Fruit fly (Drosophila melanogaster) whole organism, embryonic: ENCODE measurements around the gene Eig71Ej.
A peak's percentile ranks its signal among the peaks of the same experiment; 100 is the strongest.

Experiments
- Ada2b ChIP-seq: fragments of 200-800 bp; sonication (Bioruptor generic); IDR thresholded peaks from 2 replicates; pipeline ENCODE4 v1.3.6; 2022; ENCODE audit warnings: missing biosample characterization, missing genetic modification characterization
- CG10321 ChIP-seq: fragments of 200-800 bp; sonication (Bioruptor generic); IDR thresholded peaks from 2 replicates; pipeline ENCODE4 v1.3.6; 2022; ENCODE audit warnings: missing biosample characterization, missing genetic modification characterization
- CG10366 ChIP-seq: fragments of 200-800 bp; sonication (Bioruptor generic); IDR thresholded peaks from 2 replicates; pipeline ENCODE4 v1.3.6; 2022; ENCODE audit warnings: missing biosample characterization, missing genetic modification characterization
- CG12104 ChIP-seq: fragments of 200-800 bp; sonication (Bioruptor generic); optimal IDR thresholded peaks from 3 replicates; lab custom pipeline; 2016; ENCODE audit warnings: missing biosample characterization, missing genetic modification characterization
- CG13624 ChIP-seq: fragments of 200-800 bp; sonication (Bioruptor generic); optimal IDR thresholded peaks from 2 replicates; lab custom pipeline; 2016; ENCODE audit warnings: missing biosample characterization, missing genetic modification characterization
- CG13894 ChIP-seq: fragments of 200-800 bp; sonication (Bioruptor generic); optimal IDR thresholded peaks from 3 replicates; lab custom pipeline; 2018; ENCODE audit warnings: missing biosample characterization, mild to moderate bottlenecking, missing genetic modification characterization, moderate library complexity
- CG15479 ChIP-seq: fragments of 200-800 bp; sonication (Bioruptor generic); optimal IDR thresholded peaks from 3 replicates; lab custom pipeline; 2019; ENCODE audit warnings: missing biosample characterization, mild to moderate bottlenecking, missing genetic modification characterization, moderate library complexity
- CG15601 ChIP-seq: fragments of 200-800 bp; sonication (Bioruptor generic); optimal IDR thresholded peaks from 3 replicates; lab custom pipeline; 2019; ENCODE audit warnings: missing biosample characterization, mild to moderate bottlenecking, missing genetic modification characterization, moderate library complexity
- CG17612 ChIP-seq: fragments of 200-800 bp; sonication (Bioruptor generic); IDR thresholded peaks from 2 replicates; pipeline ENCODE4 v1.3.6; 2022; ENCODE audit warnings: missing biosample characterization, missing genetic modification characterization
- CG18476 ChIP-seq: fragments of 200-800 bp; sonication (Bioruptor generic); optimal IDR thresholded peaks from 2 replicates; lab custom pipeline; 2016; ENCODE audit warnings: missing biosample characterization, mild to moderate bottlenecking, missing genetic modification characterization
- CG4282 ChIP-seq: fragments of 200-800 bp; sonication (Bioruptor generic); optimal IDR thresholded peaks from 2 replicates; lab custom pipeline; 2016; ENCODE audit warnings: missing biosample characterization, missing genetic modification characterization
- CG4707 ChIP-seq: fragments of 200-800 bp; sonication (Bioruptor generic); optimal IDR thresholded peaks from 2 replicates; lab custom pipeline; 2018; ENCODE audit warnings: missing biosample characterization, mild to moderate bottlenecking, missing genetic modification characterization, moderate library complexity
- CG6683 ChIP-seq: fragments of 200-800 bp; sonication (Bioruptor generic); optimal IDR thresholded peaks from 2 replicates; lab custom pipeline; 2017; ENCODE audit warnings: missing biosample characterization, mild to moderate bottlenecking, missing genetic modification characterization, missing genetic modification reagents
- CG6765 ChIP-seq: fragments of 200-800 bp; sonication (Bioruptor generic); optimal IDR thresholded peaks from 3 replicates; lab custom pipeline; 2017; ENCODE audit warnings: missing biosample characterization, mild to moderate bottlenecking, missing genetic modification characterization
- CG7372 ChIP-seq: fragments of 200-800 bp; sonication (Bioruptor generic); IDR thresholded peaks from 2 replicates; pipeline ENCODE4 v1.3.6; 2022; ENCODE audit warnings: missing biosample characterization, missing genetic modification characterization
- CG7556 ChIP-seq: fragments of 200-800 bp; sonication (Bioruptor generic); optimal IDR thresholded peaks from 2 replicates; lab custom pipeline; 2017; ENCODE audit warnings: missing biosample characterization, mild to moderate bottlenecking, missing genetic modification characterization
- CG8944 ChIP-seq: fragments of 200-800 bp; sonication (Bioruptor generic); optimal IDR thresholded peaks from 3 replicates; lab custom pipeline; 2016; ENCODE audit warnings: missing biosample characterization, missing genetic modification characterization
- CG9215 ChIP-seq: fragments of 200-800 bp; sonication (Bioruptor generic); IDR thresholded peaks from 2 replicates; pipeline ENCODE4 v1.3.6; 2022; ENCODE audit warnings: missing biosample characterization, missing genetic modification characterization
- D19B ChIP-seq: fragments of 200-800 bp; sonication (Bioruptor generic); optimal IDR thresholded peaks from 2 replicates; lab custom pipeline; 2017; ENCODE audit warnings: missing biosample characterization, mild to moderate bottlenecking, missing genetic modification characterization
- Ets65A ChIP-seq: fragments of 200-800 bp; sonication (Bioruptor generic); peaks from one replicate; lab custom pipeline; 2016; ENCODE audit warnings: missing biosample characterization, missing genetic modification characterization
- Hr3 ChIP-seq: fragments of 200-800 bp; sonication (Bioruptor generic); optimal IDR thresholded peaks from 3 replicates; lab custom pipeline; 2016; ENCODE audit warnings: missing biosample characterization, missing genetic modification characterization
- Lhr ChIP-seq: fragments of 200-800 bp; sonication (Bioruptor generic); optimal IDR thresholded peaks from 3 replicates; lab custom pipeline; 2017; ENCODE audit warnings: mild to moderate bottlenecking, missing biosample characterization, missing genetic modification reagents, missing genetic modification characterization
- NfI ChIP-seq: fragments of 200-800 bp; sonication (Bioruptor generic); optimal IDR thresholded peaks from 3 replicates; lab custom pipeline; 2018; ENCODE audit warnings: missing biosample characterization, mild to moderate bottlenecking, missing genetic modification characterization, moderate library complexity
- Opbp ChIP-seq: fragments of 200-800 bp; sonication (Bioruptor generic); IDR thresholded peaks from 3 replicates; pipeline ENCODE4 v1.3.6; 2022; ENCODE audit warnings: missing biosample characterization, missing genetic modification characterization; ENCODE audit not compliant: partially characterized antibody
- Sin3A ChIP-seq: fragments of >200 bp; optimal IDR thresholded peaks from 2 replicates; lab custom pipeline; 2018
- Xbp1 ChIP-seq: fragments of 200-800 bp; sonication (Bioruptor generic); optimal IDR thresholded peaks from 3 replicates; lab custom pipeline; 2016; ENCODE audit warnings: missing biosample characterization, mild to moderate bottlenecking, missing genetic modification characterization
- ap ChIP-seq: fragments of 200-800 bp; sonication (Bioruptor generic); IDR thresholded peaks from 2 replicates; pipeline ENCODE4 v1.3.6; 2022; ENCODE audit warnings: missing biosample characterization, missing genetic modification characterization
- ash1 ChIP-seq: fragments of 200-800 bp; sonication (Bioruptor generic); optimal IDR thresholded peaks from 2 replicates; lab custom pipeline; 2018; ENCODE audit warnings: missing biosample characterization, mild to moderate bottlenecking, missing genetic modification characterization
- az2 ChIP-seq: fragments of 200-800 bp; sonication (Bioruptor generic); optimal IDR thresholded peaks from 3 replicates; lab custom pipeline; 2016; ENCODE audit warnings: missing biosample characterization, missing genetic modification characterization
- bcd ChIP-seq: fragments of 200-800 bp; sonication (Bioruptor generic); optimal IDR thresholded peaks from 2 replicates; lab custom pipeline; 2017; ENCODE audit warnings: missing biosample characterization, mild to moderate bottlenecking, missing genetic modification characterization
- bsh ChIP-seq, 2 experiments: fragments of 200-800 bp; sonication (Bioruptor generic); optimal IDR thresholded peaks; 2 replicates each; lab custom pipeline; 2017 to 2018; ENCODE audit warnings: mild to moderate bottlenecking in 2 of 2, missing biosample characterization in 2 of 2, missing genetic modification characterization in 2 of 2, moderate library complexity in 1 of 2
- caup ChIP-seq: fragments of 200-800 bp; sonication (Bioruptor generic); optimal IDR thresholded peaks from 3 replicates; lab custom pipeline; 2017; ENCODE audit warnings: missing biosample characterization, mild to moderate bottlenecking, missing genetic modification characterization, moderate library complexity; ENCODE audit not compliant: severe bottlenecking
- chm ChIP-seq: fragments of 200-800 bp; sonication (Bioruptor generic); IDR thresholded peaks from 2 replicates; pipeline ENCODE4 v1.3.6; 2022; ENCODE audit warnings: missing biosample characterization, missing genetic modification characterization
- exex ChIP-seq: fragments of 200-800 bp; sonication (Bioruptor generic); optimal IDR thresholded peaks from 4 replicates; lab custom pipeline; 2018; ENCODE audit warnings: missing biosample characterization, mild to moderate bottlenecking, missing genetic modification characterization, moderate library complexity
- fd102C ChIP-seq: fragments of 200-800 bp; sonication (Bioruptor generic); optimal IDR thresholded peaks from 2 replicates; lab custom pipeline; 2018; ENCODE audit warnings: missing biosample characterization, mild to moderate bottlenecking, missing genetic modification characterization, moderate library complexity
- hkb ChIP-seq, 2 experiments: fragments of 200-800 bp in 1 of 2; fragments of >200 bp in 1 of 2; sonication (Bioruptor generic) in 1 of 2; IDR thresholded peaks in 1 of 2; optimal IDR thresholded peaks in 1 of 2; 2 replicates each; pipeline versions ENCODE4 v1.3.6 to Lab custom; 2017 to 2022; ENCODE audit warnings: missing biosample characterization in 1 of 2, missing genetic modification characterization in 1 of 2
- kah ChIP-seq: fragments of 200-800 bp; sonication (Bioruptor generic); optimal IDR thresholded peaks from 2 replicates; lab custom pipeline; 2018; ENCODE audit warnings: missing biosample characterization, mild to moderate bottlenecking, missing genetic modification characterization
- ken ChIP-seq: fragments of 200-800 bp; sonication (Bioruptor generic); IDR thresholded peaks from 3 replicates; pipeline ENCODE4 v1.3.6; 2022; ENCODE audit warnings: missing biosample characterization, missing genetic modification characterization
- lov ChIP-seq, 2 experiments: fragments of 200-800 bp in 1 of 2; fragments of >200 bp in 1 of 2; sonication (Bioruptor generic) in 1 of 2; IDR thresholded peaks in 1 of 2; optimal IDR thresholded peaks in 1 of 2; 2 replicates in 1 of 2; 3 replicates in 1 of 2; pipeline versions ENCODE4 v1.3.6 to Lab custom; 2017 to 2022; ENCODE audit warnings: missing biosample characterization in 1 of 2, missing genetic modification characterization in 1 of 2
- nmo ChIP-seq: fragments of 200-800 bp; sonication (Bioruptor generic); optimal IDR thresholded peaks from 2 replicates; lab custom pipeline; 2018; ENCODE audit warnings: missing biosample characterization, mild to moderate bottlenecking, missing genetic modification characterization, moderate library complexity
- peb ChIP-seq: fragments of 200-800 bp; sonication (Bioruptor generic); IDR thresholded peaks from 2 replicates; pipeline ENCODE4 v1.3.6; 2022; ENCODE audit warnings: missing biosample characterization, missing genetic modification characterization
- pnt ChIP-seq: fragments of 200-800 bp; sonication (Bioruptor generic); optimal IDR thresholded peaks from 3 replicates; lab custom pipeline; 2016; ENCODE audit warnings: missing biosample characterization, missing genetic modification characterization
- salm ChIP-seq: fragments of 200-800 bp; sonication (Bioruptor generic); optimal IDR thresholded peaks from 2 replicates; lab custom pipeline; 2018; ENCODE audit warnings: missing biosample characterization, mild to moderate bottlenecking, missing genetic modification characterization
- scrt ChIP-seq: fragments of 200-800 bp; sonication (Bioruptor generic); optimal IDR thresholded peaks from 2 replicates; lab custom pipeline; 2018; ENCODE audit warnings: missing biosample characterization, mild to moderate bottlenecking, missing genetic modification characterization, moderate library complexity
- so ChIP-seq: fragments of 200-800 bp; sonication (Bioruptor generic); IDR thresholded peaks from 3 replicates; pipeline ENCODE4 v1.3.6; 2022; ENCODE audit warnings: missing biosample characterization, missing genetic modification characterization
- sqz ChIP-seq: fragments of 200-800 bp; sonication (Bioruptor generic); optimal IDR thresholded peaks from 3 replicates; lab custom pipeline; 2018; ENCODE audit warnings: missing biosample characterization, mild to moderate bottlenecking, missing genetic modification characterization
- sug ChIP-seq: fragments of 200-800 bp; optimal IDR thresholded peaks from 2 replicates; lab custom pipeline; 2019; ENCODE audit warnings: missing biosample characterization, mild to moderate bottlenecking, missing genetic modification characterization, moderate library complexity
- ttk ChIP-seq: fragments of 200-800 bp; sonication (Bioruptor generic); IDR thresholded peaks from 2 replicates; pipeline ENCODE4 v2.1.2; 2022; ENCODE audit warnings: missing biosample characterization, missing genetic modification characterization
- zen2 ChIP-seq: fragments of 200-800 bp; sonication (Bioruptor generic); IDR thresholded peaks from 3 replicates; pipeline ENCODE4 v1.3.6; 2022; ENCODE audit warnings: missing biosample characterization, missing genetic modification characterization; ENCODE audit not compliant: partially characterized antibody

Eig71Ej gene

dm6 chr3L:15704250-15704985 lies 43.6 kb upstream of the Eig71Ej start (continued):
- TF ChIP-seq CG6683 (peak; percentile 12), CG13624 (GFP tag; lab: Kevin White, UChicago) (no peak), sug (peak; percentile 47), ken (GFP tag; lab: Robert Waterston, UW) (no peak), chm (GFP tag; lab: Robert Waterston, UW) (no peak; the same call in 1 of the 2 replicates), Sin3A (lab: Kevin White, UChicago) (no peak), ash1 (GFP tag; lab: Kevin White, UChicago) (no peak), sqz (GFP tag; lab: Kevin White, UChicago) (no peak), CG7372 (GFP tag; lab: Robert Waterston, UW) (no peak), ttk (GFP tag; lab: Robert Waterston, UW) (no peak), CG15601 (peak; percentile 59), hkb (optimal IDR thresholded peaks at IDR 0.05; lab: Kevin White, UChicago) (no peak), hkb (GFP tag; IDR thresholded peaks at IDR 0.05; lab: Robert Waterston, UW) (no peak), Ada2b (no peak), CG10321 (GFP tag; lab: Robert Waterston, UW) (no peak), so (GFP tag; lab: Robert Waterston, UW) (no peak), CG15479 (GFP tag; lab: Kevin White, UChicago) (no peak), CG18476 (GFP tag; lab: Kevin White, UChicago) (peak; percentile 39), peb (GFP tag; lab: Robert Waterston, UW) (no peak), CG17612 (GFP tag; lab: Robert Waterston, UW) (no peak), CG7556 (GFP tag; lab: Kevin White, UChicago) (peak; percentile 71), caup (GFP tag; lab: Kevin White, UChicago) (no peak), Ets65A (GFP tag; lab: Kevin White, UChicago) (no peak), scrt (no peak), CG4282 (GFP tag; lab: Kevin White, UChicago) (no peak), D19B (GFP tag; lab: Kevin White, UChicago) (no peak), salm (tag; lab: Kevin White, UChicago) (peak; percentile 27), CG9215 (GFP tag; lab: Robert Waterston, UW) (no peak), NfI (peak; percentile 6), fd102C (GFP tag; lab: Kevin White, UChicago) (no peak), CG4707 (GFP tag; lab: Kevin White, UChicago) (no peak), nmo (GFP tag; lab: Kevin White, UChicago) (peak; percentile 87), az2 (peak; percentile 69), Hr3 (peak; percentile 68), CG13894 (peak; percentile 60), zen2 (GFP tag; lab: Robert Waterston, UW) (no peak), Opbp (GFP tag; lab: Robert Waterston, UW) (no peak), CG8944 (no peak), exex (peak; percentile 51), ap (GFP tag; lab: Robert Waterston, UW) (no peak), Lhr (GFP tag; lab: Kevin White, UChicago) (peak; percentile 50), CG12104 (peak; percentile 55), bcd (GFP tag; lab: Kevin White, UChicago) (peak; percentile 38), CG6765 (no peak), bsh (GFP tag; optimal IDR thresholded peaks at IDR 0.05; lab: Kevin White, UChicago) (peak; percentile 0 to 77), lov (optimal IDR thresholded peaks at IDR 0.05; lab: Kevin White, UChicago) (no peak), lov (GFP tag; IDR thresholded peaks at IDR 0.05; lab: Robert Waterston, UW) (no peak), Xbp1 (GFP tag; lab: Kevin White, UChicago) (peak; percentile 55), pnt (GFP tag; lab: Kevin White, UChicago) (no peak), CG10366 (peak; percentile 20; the same call in 1 of the 2 replicates), kah (GFP tag; lab: Kevin White, UChicago) (no peak)
